Worm (Caenorhabditis elegans) whole organism, young adult: ENCODE data around the gene E02C12.10.

ENCODE experiments used
- D2030.7 ChIP-seq: fragments of 200-800 bp; sonication (Bioruptor generic); IDR thresholded peaks from 2 replicates; pipeline ENCODE4 v1.3.6; 2022; ENCODE audit warnings: missing genetic modification reagents, missing genetic modification characterization, missing compliant biosample characterization
- F23B12.7 ChIP-seq: sonication (generic microtip); optimal IDR thresholded peaks from 2 replicates; lab custom pipeline; 2017; ENCODE audit warnings: missing genetic modification characterization, mild to moderate bottlenecking, missing compliant biosample characterization, antibody characterized with exemption, moderate library complexity; ENCODE audit not compliant: insufficient read depth
- F55B11.4 ChIP-seq: sonication (generic microtip); optimal IDR thresholded peaks from 2 replicates; lab custom pipeline; 2016; ENCODE audit warnings: missing compliant biosample characterization, missing genetic modification characterization, borderline replicate concordance; ENCODE audit not compliant: insufficient read depth
- F57A8.1 ChIP-seq: fragments of 200-800 bp; sonication (Bioruptor generic); optimal IDR thresholded peaks from 2 replicates; lab custom pipeline; 2018; ENCODE audit warnings: mild to moderate bottlenecking, missing genetic modification characterization, moderate library complexity, missing compliant biosample characterization
- F57C9.4 ChIP-seq: sonication (generic microtip); optimal IDR thresholded peaks from 2 replicates; lab custom pipeline; 2017; ENCODE audit warnings: mild to moderate bottlenecking, missing genetic modification characterization, missing compliant biosample characterization
- K11D2.4 ChIP-seq: fragments of 200-800 bp; sonication (Bioruptor generic); IDR thresholded peaks from 2 replicates; pipeline ENCODE4 v1.3.6; 2022; ENCODE audit warnings: missing genetic modification reagents, missing genetic modification characterization, missing compliant biosample characterization
- Y67H2A.10 ChIP-seq: fragments of 200-800 bp; sonication (Bioruptor generic); conservative IDR thresholded peaks from 2 replicates; pipeline ENCODE4 v1.3.6; 2022; ENCODE audit warnings: missing genetic modification reagents, missing genetic modification characterization, missing compliant biosample characterization
- akir-1 ChIP-seq: fragments of 200-800 bp; sonication (Bioruptor generic); optimal IDR thresholded peaks from 2 replicates; lab custom pipeline; 2018; ENCODE audit warnings: mild to moderate bottlenecking, missing genetic modification characterization, moderate library complexity, missing compliant biosample characterization
- aptf-3 ChIP-seq: fragments of 200-800 bp; sonication (Bioruptor generic); IDR thresholded peaks from 2 replicates; pipeline ENCODE4 v1.3.6; 2022; ENCODE audit warnings: missing genetic modification characterization, missing compliant biosample characterization
- atf-7 ChIP-seq: sonication (generic microtip); optimal IDR thresholded peaks from 2 replicates; lab custom pipeline; 2017; ENCODE audit warnings: mild to moderate bottlenecking, missing genetic modification characterization, missing compliant biosample characterization
- bed-1 ChIP-seq: fragments of 200-800 bp; sonication (Bioruptor generic); IDR thresholded peaks from 2 replicates; pipeline ENCODE4 v1.3.6; 2022; ENCODE audit warnings: missing genetic modification reagents, missing genetic modification characterization, missing compliant biosample characterization
- ccch-3 ChIP-seq: fragments of 200-800 bp; sonication (Bioruptor generic); optimal IDR thresholded peaks from 2 replicates; lab custom pipeline; 2018; ENCODE audit warnings: mild to moderate bottlenecking, missing genetic modification characterization, missing compliant biosample characterization
- cebp-1 ChIP-seq, 2 experiments: fragments of 200-800 bp in 1 of 2; sonication (Bioruptor generic) in 1 of 2; sonication (generic microtip) in 1 of 2; IDR thresholded peaks in 1 of 2; optimal IDR thresholded peaks in 1 of 2; 2 replicates each; pipeline versions ENCODE4 v1.3.6 to Lab custom; 2017 to 2022; ENCODE audit warnings: missing compliant biosample characterization in 2 of 2, missing genetic modification characterization in 2 of 2, mild to moderate bottlenecking in 1 of 2, missing genetic modification reagents in 1 of 2, moderate library complexity in 1 of 2
- dox-1 ChIP-seq: fragments of 200-800 bp; sonication (Bioruptor generic); IDR thresholded peaks from 2 replicates; pipeline ENCODE4 v1.3.6; 2022; ENCODE audit warnings: missing genetic modification reagents, missing genetic modification characterization, missing compliant biosample characterization
- egrh-3 ChIP-seq: fragments of 200-800 bp; sonication (Bioruptor generic); IDR thresholded peaks from 2 replicates; pipeline ENCODE4 v1.3.6; 2022; ENCODE audit warnings: missing genetic modification reagents, missing genetic modification characterization, missing compliant biosample characterization
- ekl-4 ChIP-seq: fragments of 200-800 bp; sonication (Bioruptor generic); IDR thresholded peaks from 2 replicates; pipeline ENCODE4 v1.3.6; 2022; ENCODE audit warnings: missing genetic modification reagents, missing genetic modification characterization, missing compliant biosample characterization
- hlh-26 ChIP-seq: fragments of 200-800 bp; sonication (Bioruptor generic); conservative IDR thresholded peaks from 2 replicates; pipeline ENCODE4 v1.3.6; 2022; ENCODE audit warnings: missing genetic modification reagents, missing genetic modification characterization, missing compliant biosample characterization
- hmg-1.2 ChIP-seq: fragments of 200-800 bp; sonication (Bioruptor generic); IDR thresholded peaks from 2 replicates; pipeline ENCODE4 v1.3.6; 2022; ENCODE audit warnings: missing genetic modification reagents, missing genetic modification characterization, missing compliant biosample characterization
- hrde-1 ChIP-seq: sonication (generic microtip); optimal IDR thresholded peaks from 2 replicates; lab custom pipeline; 2016; ENCODE audit warnings: missing genetic modification characterization, mild to moderate bottlenecking, missing compliant biosample characterization, moderate library complexity, missing genotype, missing genetic modification reagents, borderline replicate concordance
- lin-26 ChIP-seq: fragments of 200-800 bp; sonication (Bioruptor generic); IDR thresholded peaks from 2 replicates; pipeline ENCODE4 v1.3.6; 2022; ENCODE audit warnings: missing genetic modification reagents, missing genetic modification characterization, missing compliant biosample characterization
- lir-1 ChIP-seq: fragments of 200-800 bp; sonication (Bioruptor generic); conservative IDR thresholded peaks from 2 replicates; pipeline ENCODE4 v1.3.6; 2022; ENCODE audit warnings: missing genetic modification reagents, missing genetic modification characterization, missing compliant biosample characterization
- lsl-1 ChIP-seq: fragments of 200-800 bp; sonication (Bioruptor generic); optimal IDR thresholded peaks from 2 replicates; lab custom pipeline; 2018; ENCODE audit warnings: mild to moderate bottlenecking, missing genetic modification characterization, moderate library complexity, missing compliant biosample characterization
- lsy-27 ChIP-seq: sonication (generic microtip); optimal IDR thresholded peaks from 2 replicates; lab custom pipeline; 2017; ENCODE audit warnings: missing genetic modification characterization, mild to moderate bottlenecking, missing compliant biosample characterization, antibody characterized with exemption, missing genotype, borderline replicate concordance; ENCODE audit not compliant: insufficient read depth
- madf-10 ChIP-seq: sonication (generic microtip); optimal IDR thresholded peaks from 2 replicates; lab custom pipeline; 2016; ENCODE audit warnings: mild to moderate bottlenecking, missing genetic modification characterization, missing compliant biosample characterization
- mel-28 ChIP-seq: sonication (generic microtip); optimal IDR thresholded peaks from 2 replicates; lab custom pipeline; 2016; ENCODE audit warnings: borderline replicate concordance, mild to moderate bottlenecking, missing genetic modification characterization, missing compliant biosample characterization
- mxl-1 ChIP-seq: sonication (generic microtip); optimal IDR thresholded peaks from 2 replicates; lab custom pipeline; 2016; ENCODE audit warnings: missing genetic modification characterization, missing compliant biosample characterization
- nhr-27 ChIP-seq: fragments of 200-800 bp; sonication (Bioruptor generic); optimal IDR thresholded peaks from 2 replicates; lab custom pipeline; 2018; ENCODE audit warnings: mild to moderate bottlenecking, missing genetic modification characterization, moderate library complexity, missing compliant biosample characterization
- nhr-80 ChIP-seq: sonication (generic microtip); optimal IDR thresholded peaks from 2 replicates; lab custom pipeline; 2016; ENCODE audit warnings: missing genetic modification characterization, missing compliant biosample characterization
- nhr-90 ChIP-seq: sonication (generic microtip); optimal IDR thresholded peaks from 2 replicates; lab custom pipeline; 2016; ENCODE audit warnings: missing genotype, mild to moderate bottlenecking, missing genetic modification characterization, missing compliant biosample characterization
- pha-4 ChIP-seq: fragments of 150-350 bp; sonication (generic microtip); optimal IDR thresholded peaks from 2 replicates; lab custom pipeline; 2014; ENCODE audit warnings: missing biosample characterization, missing genetic modification reagents, missing genetic modification characterization
- snpc-3.4 ChIP-seq: sonication (generic microtip); optimal IDR thresholded peaks from 2 replicates; lab custom pipeline; 2017; ENCODE audit warnings: missing genetic modification characterization, mild to moderate bottlenecking, missing compliant biosample characterization, antibody characterized with exemption, moderate library complexity, missing genotype, missing genetic modification reagents
- snpc-4 ChIP-seq, 5 experiments: fragments of 150-350 bp in 1 of 5; sonication (generic microtip) in 4 of 5; optimal IDR thresholded peaks; 2 replicates each; lab custom pipeline; 2014 to 2018; ENCODE audit warnings: missing genetic modification characterization in 5 of 5, missing biosample characterization in 3 of 5, antibody characterized with exemption in 2 of 5, mild to moderate bottlenecking in 2 of 5, missing compliant biosample characterization in 2 of 5, missing genotype in 2 of 5, moderate library complexity in 2 of 5, missing genetic modification reagents in 1 of 5
- tbx-9 ChIP-seq: sonication (generic microtip); optimal IDR thresholded peaks from 2 replicates; lab custom pipeline; 2016; ENCODE audit warnings: borderline replicate concordance, missing genetic modification characterization, inconsistent platforms, missing compliant biosample characterization
- tlf-1 ChIP-seq: fragments of 200-800 bp; sonication (Bioruptor generic); optimal IDR thresholded peaks from 2 replicates; lab custom pipeline; 2018; ENCODE audit warnings: mild to moderate bottlenecking, missing genetic modification characterization, missing compliant biosample characterization
- unc-62 ChIP-seq: fragments of 150-350 bp; optimal IDR thresholded peaks from 2 replicates; lab custom pipeline; 2014; ENCODE audit warnings: missing biosample characterization, missing genetic modification reagents, missing genetic modification characterization
- zfh-2 ChIP-seq: fragments of 200-800 bp; sonication (Bioruptor generic); conservative IDR thresholded peaks from 2 replicates; pipeline ENCODE4 v1.3.6; 2022; ENCODE audit warnings: missing genetic modification reagents, missing genetic modification characterization, missing compliant biosample characterization
- zim-3 ChIP-seq: sonication (generic microtip); optimal IDR thresholded peaks from 2 replicates; lab custom pipeline; 2017; ENCODE audit warnings: mild to moderate bottlenecking, missing genetic modification characterization, moderate library complexity, missing compliant biosample characterization
- ztf-25 ChIP-seq: fragments of 200-800 bp; sonication (Bioruptor generic); IDR thresholded peaks from 2 replicates; pipeline ENCODE4 v1.3.6; 2022; ENCODE audit warnings: missing genetic modification reagents, missing genetic modification characterization, missing compliant biosample characterization
- ztf-26 ChIP-seq: sonication (generic microtip); optimal IDR thresholded peaks from 2 replicates; lab custom pipeline; 2017; ENCODE audit warnings: missing genetic modification characterization, missing compliant biosample characterization
- ztf-28 ChIP-seq: fragments of 200-800 bp; sonication (Bioruptor generic); IDR thresholded peaks from 2 replicates; pipeline ENCODE4 v1.3.6; 2022; ENCODE audit warnings: missing genetic modification reagents, missing genetic modification characterization, missing compliant biosample characterization

The E02C12.10 gene

ce11 chrV:9332611-9333315 lies 45.4 kb downstream of the E02C12.10 start (continued):
- no peak for TF ChIP-seq lin-26
- no peak for TF ChIP-seq aptf-3 (GFP tag; lab: Robert Waterston, UW)
- no peak for TF ChIP-seq akir-1 (GFP tag; lab: Kevin White, UChicago)
- TF ChIP-seq snpc-4 (GFP tag; optimal IDR thresholded peaks at IDR 0.05; lab: Kevin White, UChicago) = no peak
- no peak for TF ChIP-seq snpc-4 (tag; optimal IDR thresholded peaks at IDR 0.05; lab: Kevin White, UChicago)
- no peak for TF ChIP-seq ekl-4 (GFP tag; lab: Robert Waterston, UW)
- no peak for TF ChIP-seq madf-10 (tag; lab: Kevin White, UChicago)

- TF ChIP-seq hlh-26 = no peak
- TF ChIP-seq F23B12.7 (tag; lab: Kevin White, UChicago) = no peak
- TF ChIP-seq cebp-1 (GFP tag; IDR thresholded peaks at IDR 0.05; lab: Robert Waterston, UW) = no peak
- peak; percentile 42 for TF ChIP-seq cebp-1 (tag; optimal IDR thresholded peaks at IDR 0.05; lab: Kevin White, UChicago)
- no peak for TF ChIP-seq D2030.7
- TF ChIP-seq lsy-27 = no peak
- no peak for TF ChIP-seq nhr-90
- TF ChIP-seq lsl-1 = no peak
- no peak for TF ChIP-seq madf-10 (tag; lab: Kevin White, UChicago)
- TF ChIP-seq tbx-9 (tag; lab: Kevin White, UChicago) = no peak
- TF ChIP-seq unc-62 = no peak
- no peak for TF ChIP-seq mxl-1 (tag; lab: Kevin White, UChicago)
- TF ChIP-seq ztf-28 (GFP tag; lab: Robert Waterston, UW) = no peak
- TF ChIP-seq hmg-1.2 (GFP tag; lab: Robert Waterston, UW) = 0 out of 2 replicates have a peak, but pooled peaks have one; percentile 4
- no peak for TF ChIP-seq aptf-3 (GFP tag; lab: Robert Waterston, UW)
Observed at ce11 chrV:9329245-9329979, 48.8 kb downstream of the E02C12.10 start.

DNA sequence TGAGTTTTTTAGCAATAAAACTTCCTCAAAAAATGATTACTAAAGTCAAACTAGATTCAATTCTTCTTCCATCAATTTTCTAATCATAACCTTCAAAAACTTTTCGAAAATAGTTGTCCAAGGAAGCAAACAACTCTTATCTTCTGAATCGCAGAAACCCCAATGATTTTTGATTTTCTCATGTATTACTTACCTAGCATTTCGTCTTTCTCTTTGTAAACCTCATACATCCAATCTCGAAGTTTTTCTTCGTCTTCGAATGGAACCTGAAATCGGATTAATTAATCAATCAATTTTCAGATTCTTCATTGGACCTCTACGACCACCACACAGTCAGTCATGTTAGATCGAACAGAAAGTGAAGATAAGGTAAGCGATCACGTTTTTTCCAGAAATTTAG lies 49.5 kb downstream of the E02C12.10 start, which contains the start of gene K07B1.4:
TSS of gene K07B1.4 (plus strand) at position 301 of the 400 bp plus-strand sequence.
- TF ChIP-seq F57C9.4 = no peak
- no peak for TF ChIP-seq zim-3
- no peak for TF ChIP-seq Y67H2A.10 (GFP tag; lab: Robert Waterston, UW)
- no peak for TF ChIP-seq lir-1
- no peak for TF ChIP-seq zfh-2 (GFP tag; lab: Robert Waterston, UW)
- no peak for TF ChIP-seq nhr-80 (tag; lab: Kevin White, UChicago)
- TF ChIP-seq hrde-1 (tag; lab: Kevin White, UChicago) = no peak
- no peak for TF ChIP-seq nhr-27 (tag; lab: Kevin White, UChicago)

- TF ChIP-seq pha-4 (no peak), K11D2.4 (GFP tag; lab: Robert Waterston, UW) (no peak), lin-26 (0 out of 2 replicates have a peak, but pooled peaks have one; percentile 7), dox-1 (GFP tag; lab: Robert Waterston, UW) (no peak), ztf-26 (tag; lab: Kevin White, UChicago) (peak; percentile 30), ccch-3 (GFP tag; lab: Kevin White, UChicago) (no peak), nhr-80 (tag; lab: Kevin White, UChicago) (peak; percentile 74), aptf-3 (GFP tag; lab: Robert Waterston, UW) (no peak), F55B11.4 (no peak), mel-28 (tag; lab: Kevin White, UChicago) (no peak), bed-1 (GFP tag; lab: Robert Waterston, UW) (no peak), egrh-3 (GFP tag; lab: Robert Waterston, UW) (no peak), snpc-3.4 (tag; lab: Kevin White, UChicago) (no peak), tlf-1 (GFP tag; lab: Kevin White, UChicago) (no peak), F57A8.1 (GFP tag; lab: Kevin White, UChicago) (no peak), atf-7 (tag; lab: Kevin White, UChicago) (peak; percentile 48), ztf-25 (GFP tag; lab: Robert Waterston, UW) (no peak)
Observed at ce11 chrV:9327691-9328090, 50.5 kb downstream of the E02C12.10 start.
